Fruit fly (Drosophila melanogaster) whole organism, prepupa: Measurements from ENCODE around the gene Ptpmeg.

ENCODE experiments used
- Blimp-1 ChIP-seq: fragments of 200-800 bp; sonication (Bioruptor generic); optimal IDR thresholded peaks from 3 replicates; lab custom pipeline; 2017; ENCODE audit warnings: missing biosample characterization, missing genetic modification characterization, mild to moderate bottlenecking, moderate library complexity, missing genetic modification reagents
- CG11294 ChIP-seq: fragments of 200-800 bp; sonication (Bioruptor generic); IDR thresholded peaks from 2 replicates; pipeline ENCODE4 v1.3.6; 2022; ENCODE audit warnings: missing biosample characterization, missing genetic modification characterization
- CG11762 ChIP-seq: fragments of 200-800 bp; sonication (Bioruptor generic); optimal IDR thresholded peaks from 3 replicates; lab custom pipeline; 2016; ENCODE audit warnings: missing biosample characterization, missing genetic modification characterization; ENCODE audit not compliant: insufficient read depth
- CG15336 ChIP-seq: fragments of 200-800 bp; sonication (Bioruptor generic); IDR thresholded peaks from 2 replicates; pipeline ENCODE4 v1.3.6; 2022; ENCODE audit warnings: missing biosample characterization, missing genetic modification characterization
- CG1621 ChIP-seq: fragments of 200-800 bp; sonication (Bioruptor generic); optimal IDR thresholded peaks from 3 replicates; lab custom pipeline; 2018; ENCODE audit warnings: missing biosample characterization, mild to moderate bottlenecking, missing genetic modification characterization
- CG16779 ChIP-seq: fragments of 200-800 bp; sonication (Bioruptor generic); optimal IDR thresholded peaks from 3 replicates; lab custom pipeline; 2017; ENCODE audit warnings: missing biosample characterization, mild to moderate bottlenecking, missing genetic modification characterization
- CG31627 ChIP-seq: fragments of 200-800 bp; sonication (Bioruptor generic); optimal IDR thresholded peaks from 3 replicates; lab custom pipeline; 2016; ENCODE audit warnings: missing biosample characterization, missing genetic modification characterization
- CG32006 ChIP-seq: fragments of 200-800 bp; sonication (Bioruptor generic); optimal IDR thresholded peaks from 3 replicates; lab custom pipeline; 2017; ENCODE audit warnings: missing biosample characterization, mild to moderate bottlenecking, missing genetic modification characterization
- CG34406 ChIP-seq: fragments of 200-800 bp; sonication (Bioruptor generic); optimal IDR thresholded peaks from 3 replicates; lab custom pipeline; 2016; ENCODE audit warnings: missing biosample characterization, missing genetic modification characterization
- CG4318 ChIP-seq: fragments of 200-800 bp; sonication (Bioruptor generic); optimal IDR thresholded peaks from 3 replicates; lab custom pipeline; 2017; ENCODE audit warnings: missing biosample characterization, mild to moderate bottlenecking, missing genetic modification characterization
- CG6163 ChIP-seq: fragments of 200-800 bp; sonication (Bioruptor generic); IDR thresholded peaks from 3 replicates; pipeline ENCODE4 v1.3.6; 2022; ENCODE audit warnings: missing biosample characterization, missing genetic modification characterization
- CG6276 ChIP-seq: fragments of 200-800 bp; sonication (Bioruptor generic); optimal IDR thresholded peaks from 2 replicates; lab custom pipeline; 2017; ENCODE audit warnings: missing biosample characterization, mild to moderate bottlenecking, missing genetic modification characterization
- CG6792 ChIP-seq: fragments of 200-800 bp; sonication (Bioruptor generic); optimal IDR thresholded peaks from 3 replicates; lab custom pipeline; 2016; ENCODE audit warnings: missing biosample characterization, missing genetic modification characterization
- CG6808 ChIP-seq: fragments of 200-800 bp; sonication (Bioruptor generic); optimal IDR thresholded peaks from 3 replicates; lab custom pipeline; 2017; ENCODE audit warnings: missing biosample characterization, missing genetic modification characterization, mild to moderate bottlenecking, moderate library complexity, missing genetic modification reagents
- CG6854 ChIP-seq: fragments of 200-800 bp; sonication (Bioruptor generic); optimal IDR thresholded peaks from 2 replicates; lab custom pipeline; 2017; ENCODE audit warnings: missing biosample characterization, mild to moderate bottlenecking, missing genetic modification characterization
- CG7368 ChIP-seq: fragments of 200-800 bp; sonication (Bioruptor generic); optimal IDR thresholded peaks from 3 replicates; lab custom pipeline; 2016; ENCODE audit warnings: missing biosample characterization, missing genetic modification characterization
- CG8119 ChIP-seq: fragments of 200-800 bp; sonication (Bioruptor generic); IDR thresholded peaks from 3 replicates; pipeline ENCODE4 v1.3.6; 2022; ENCODE audit warnings: missing biosample characterization, missing genetic modification characterization
- CG8319 ChIP-seq: fragments of 200-800 bp; sonication (Bioruptor generic); optimal IDR thresholded peaks from 3 replicates; lab custom pipeline; 2016; ENCODE audit warnings: missing biosample characterization, missing genetic modification characterization
- CG8632 ChIP-seq: fragments of 200-800 bp; sonication (Bioruptor generic); optimal IDR thresholded peaks from 3 replicates; lab custom pipeline; 2016; ENCODE audit warnings: missing biosample characterization, missing genetic modification characterization
- CG9139 ChIP-seq: fragments of 200-800 bp; sonication (Bioruptor generic); optimal IDR thresholded peaks from 3 replicates; lab custom pipeline; 2017; ENCODE audit warnings: missing biosample characterization, mild to moderate bottlenecking, missing genetic modification characterization
- Eip75B ChIP-seq: fragments of 200-800 bp; sonication (Bioruptor generic); optimal IDR thresholded peaks from 3 replicates; lab custom pipeline; 2016; ENCODE audit warnings: missing biosample characterization, missing genetic modification characterization
- Eip78C ChIP-seq: fragments of 200-800 bp; sonication (Bioruptor generic); peaks from one replicate; lab custom pipeline; 2016; ENCODE audit warnings: missing biosample characterization, missing genetic modification characterization
- Ets21C ChIP-seq: fragments of 200-800 bp; sonication (Bioruptor generic); optimal IDR thresholded peaks from 3 replicates; lab custom pipeline; 2016; ENCODE audit warnings: missing biosample characterization, missing genetic modification characterization
- Hr38 ChIP-seq: sonication (Bioruptor generic); optimal IDR thresholded peaks from 2 replicates; lab custom pipeline; 2016; ENCODE audit warnings: missing biosample characterization, missing genetic modification characterization
- Hr39 ChIP-seq: fragments of 200-800 bp; sonication (Bioruptor generic); optimal IDR thresholded peaks from 2 replicates; lab custom pipeline; 2016; ENCODE audit warnings: missing biosample characterization, missing genetic modification characterization
- Hr4 ChIP-seq: fragments of 200-800 bp; sonication (Bioruptor generic); optimal IDR thresholded peaks from 3 replicates; lab custom pipeline; 2016; ENCODE audit warnings: missing biosample characterization, missing genetic modification characterization
- Lpt ChIP-seq: fragments of 200-800 bp; sonication (Bioruptor generic); optimal IDR thresholded peaks from 3 replicates; lab custom pipeline; 2016; ENCODE audit warnings: missing biosample characterization, missing genetic modification characterization
- Met ChIP-seq: fragments of 200-800 bp; sonication (Bioruptor generic); optimal IDR thresholded peaks from 3 replicates; lab custom pipeline; 2016; ENCODE audit warnings: missing biosample characterization, missing genetic modification characterization
- OdsH ChIP-seq: fragments of 200-800 bp; sonication (Bioruptor generic); optimal IDR thresholded peaks from 3 replicates; lab custom pipeline; 2016; ENCODE audit warnings: missing biosample characterization, missing genetic modification characterization
- Smox ChIP-seq: fragments of 200-800 bp; sonication (Bioruptor generic); optimal IDR thresholded peaks from 3 replicates; lab custom pipeline; 2016; ENCODE audit warnings: missing biosample characterization, missing genetic modification characterization
- Sox102F ChIP-seq: fragments of 200-800 bp; sonication (Bioruptor generic); optimal IDR thresholded peaks from 2 replicates; lab custom pipeline; 2016; ENCODE audit warnings: missing biosample characterization, mild to moderate bottlenecking, missing genetic modification characterization
- Sox14 ChIP-seq: fragments of 200-800 bp; sonication (Bioruptor generic); optimal IDR thresholded peaks from 3 replicates; lab custom pipeline; 2016; ENCODE audit warnings: missing biosample characterization, missing genetic modification characterization
- Sox15 ChIP-seq: fragments of 200-800 bp; sonication (Bioruptor generic); optimal IDR thresholded peaks from 3 replicates; lab custom pipeline; 2016; ENCODE audit warnings: missing biosample characterization, missing genetic modification characterization
- achi ChIP-seq: fragments of 200-800 bp; sonication (Bioruptor generic); optimal IDR thresholded peaks from 3 replicates; lab custom pipeline; 2016; ENCODE audit warnings: missing biosample characterization, missing genetic modification characterization
- acj6 ChIP-seq: fragments of 200-800 bp; sonication (Bioruptor generic); optimal IDR thresholded peaks from 3 replicates; lab custom pipeline; 2016; ENCODE audit warnings: missing biosample characterization, missing genetic modification characterization
- cyc ChIP-seq: fragments of 200-800 bp; sonication (Bioruptor generic); optimal IDR thresholded peaks from 3 replicates; lab custom pipeline; 2016; ENCODE audit warnings: missing biosample characterization, missing genetic modification characterization
- dac ChIP-seq: fragments of 200-800 bp; sonication (Bioruptor generic); optimal IDR thresholded peaks from 2 replicates; lab custom pipeline; 2017; ENCODE audit warnings: missing biosample characterization, mild to moderate bottlenecking, missing genetic modification characterization
- dsx ChIP-seq: fragments of 200-800 bp; optimal IDR thresholded peaks from 3 replicates; lab custom pipeline; 2019; ENCODE audit warnings: missing biosample characterization, mild to moderate bottlenecking, missing genetic modification characterization, moderate library complexity; ENCODE audit not compliant: poor library complexity, severe bottlenecking
- eg ChIP-seq: fragments of 200-800 bp; sonication (Bioruptor generic); IDR thresholded peaks from 3 replicates; pipeline ENCODE4 v1.3.6; 2022; ENCODE audit warnings: missing biosample characterization, missing genetic modification characterization
- esn ChIP-seq: fragments of 200-800 bp; sonication (Bioruptor generic); optimal IDR thresholded peaks from 2 replicates; lab custom pipeline; 2016; ENCODE audit warnings: missing biosample characterization, mild to moderate bottlenecking, missing genetic modification characterization, moderate library complexity
- fd85E ChIP-seq: fragments of 200-800 bp; sonication (Bioruptor generic); optimal IDR thresholded peaks from 3 replicates; lab custom pipeline; 2016; ENCODE audit warnings: missing biosample characterization, missing genetic modification characterization
- fkh ChIP-seq: fragments of 200-800 bp; sonication (Bioruptor generic); optimal IDR thresholded peaks from 3 replicates; lab custom pipeline; 2017; ENCODE audit warnings: missing biosample characterization, mild to moderate bottlenecking, missing genetic modification characterization, moderate library complexity
- lz ChIP-seq: fragments of 200-800 bp; sonication (Bioruptor generic); optimal IDR thresholded peaks from 3 replicates; lab custom pipeline; 2016; ENCODE audit warnings: missing biosample characterization, missing genetic modification characterization
- net ChIP-seq: fragments of 200-800 bp; sonication (Bioruptor generic); optimal IDR thresholded peaks from 3 replicates; lab custom pipeline; 2016; ENCODE audit warnings: missing biosample characterization, missing genetic modification characterization
- pdm3 ChIP-seq: fragments of 200-800 bp; sonication (Bioruptor generic); optimal IDR thresholded peaks from 3 replicates; lab custom pipeline; 2016; ENCODE audit warnings: missing biosample characterization, missing genetic modification characterization
- salr ChIP-seq, 2 experiments: fragments of 200-800 bp; sonication (Bioruptor generic); optimal IDR thresholded peaks; 3 replicates each; lab custom pipeline; 2016 to 2018; ENCODE audit warnings: missing biosample characterization in 2 of 2, missing genetic modification characterization in 2 of 2, mild to moderate bottlenecking in 1 of 2
- spab ChIP-seq: fragments of 200-800 bp; sonication (Bioruptor generic); optimal IDR thresholded peaks from 2 replicates; lab custom pipeline; 2017; ENCODE audit warnings: missing biosample characterization, mild to moderate bottlenecking, missing genetic modification characterization, missing genetic modification reagents
- ss ChIP-seq, 2 experiments: fragments of 200-800 bp; sonication (Bioruptor generic); optimal IDR thresholded peaks; 2 replicates in 1 of 2; 3 replicates in 1 of 2; lab custom pipeline; 2017 to 2018; ENCODE audit warnings: mild to moderate bottlenecking in 2 of 2, missing biosample characterization in 2 of 2, missing genetic modification characterization in 2 of 2, moderate library complexity in 1 of 2
- svp ChIP-seq: fragments of 200-800 bp; sonication (Bioruptor generic); peaks from one replicate; lab custom pipeline; 2016; ENCODE audit warnings: missing biosample characterization, missing genetic modification characterization
- topi ChIP-seq: fragments of 200-800 bp; sonication (Bioruptor generic); optimal IDR thresholded peaks from 3 replicates; lab custom pipeline; 2016; ENCODE audit warnings: missing biosample characterization, missing genetic modification characterization
- vri ChIP-seq: fragments of 200-800 bp; sonication (Bioruptor generic); optimal IDR thresholded peaks from 3 replicates; lab custom pipeline; 2016; ENCODE audit warnings: missing biosample characterization, mild to moderate bottlenecking, missing genetic modification characterization

Gene Ptpmeg

dm6 chr3L:319145-320009 is 8.5 kb upstream of the Ptpmeg start, which contains the start of gene fwd:
TSS of gene fwd (minus strand) at chr3L:319884.
- peak; percentile 62 for TF ChIP-seq CG6854 (GFP tag; lab: Kevin White, UChicago)
- no peak for TF ChIP-seq cyc (GFP tag; lab: Kevin White, UChicago)
- TF ChIP-seq Met (GFP tag; lab: Kevin White, UChicago) = no peak
- TF ChIP-seq fkh = peak; percentile 80
- no peak for TF ChIP-seq CG8119 (GFP tag; lab: Robert Waterston, UW)
- peak; percentile 19 for TF ChIP-seq Lpt (GFP tag; lab: Kevin White, UChicago)
- no peak for TF ChIP-seq CG11762 (GFP tag; lab: Kevin White, UChicago)
- TF ChIP-seq CG34406 = no peak
- no peak for TF ChIP-seq Hr4
- TF ChIP-seq pdm3 (GFP tag; lab: Kevin White, UChicago) = no peak
- peak; percentile 83 for TF ChIP-seq svp (GFP tag; lab: Kevin White, UChicago)
- no peak for TF ChIP-seq CG16779
- TF ChIP-seq net = no peak
- no peak for TF ChIP-seq CG6792 (GFP tag; lab: Kevin White, UChicago)
- TF ChIP-seq CG32006 (GFP tag; lab: Kevin White, UChicago) = no peak
- no peak for TF ChIP-seq eg
- peak; percentile 46 for TF ChIP-seq Eip78C (GFP tag; lab: Kevin White, UChicago)
- peak; percentile 36 for TF ChIP-seq CG9139
- TF ChIP-seq CG6808 (GFP tag; lab: Kevin White, UChicago) = peak; percentile 44
- TF ChIP-seq Hr39 (GFP tag; lab: Kevin White, UChicago) = no peak
- TF ChIP-seq Sox14 (GFP tag; lab: Kevin White, UChicago) = peak; percentile 61
- TF ChIP-seq CG1621 (tag; lab: Kevin White, UChicago) = peak; percentile 20
- TF ChIP-seq CG6163 = peak; percentile 30; the same call in 1 of the 3 replicates
- TF ChIP-seq Sox15 = no peak
- no peak for TF ChIP-seq lz (GFP tag; lab: Kevin White, UChicago)
- TF ChIP-seq Ets21C = no peak
- no peak for TF ChIP-seq salr (GFP tag; optimal IDR thresholded peaks at IDR 0.05; lab: Kevin White, UChicago)
- TF ChIP-seq spab (GFP tag; lab: Kevin White, UChicago) = no peak
- TF ChIP-seq CG4318 (GFP tag; lab: Kevin White, UChicago) = no peak
- TF ChIP-seq achi = no peak
- TF ChIP-seq OdsH (GFP tag; lab: Kevin White, UChicago) = no peak
- no peak for TF ChIP-seq Blimp-1 (GFP tag; lab: Kevin White, UChicago)
- TF ChIP-seq vri = no peak
- no peak for TF ChIP-seq Hr38
- TF ChIP-seq CG11294 = no peak
- TF ChIP-seq Eip75B (GFP tag; lab: Kevin White, UChicago) = no peak
- no peak for TF ChIP-seq CG8319 (GFP tag; lab: Kevin White, UChicago)
- no peak for TF ChIP-seq dac
- no peak for TF ChIP-seq CG6276 (GFP tag; lab: Kevin White, UChicago)
- no peak for TF ChIP-seq fd85E (GFP tag; lab: Kevin White, UChicago)
- no peak for TF ChIP-seq Sox102F (GFP tag; lab: Kevin White, UChicago)
- TF ChIP-seq acj6 (GFP tag; lab: Kevin White, UChicago) = no peak
- TF ChIP-seq CG15336 (GFP tag; lab: Robert Waterston, UW) = 0 out of 2 replicates have a peak, but pooled peaks have one; percentile 6
- no peak for TF ChIP-seq esn (GFP tag; lab: Kevin White, UChicago)
- TF ChIP-seq topi = no peak
- TF ChIP-seq CG7368 (GFP tag; lab: Kevin White, UChicago) = no peak
- TF ChIP-seq CG8632 (GFP tag; lab: Kevin White, UChicago) = no peak
- no peak for TF ChIP-seq Smox (GFP tag; lab: Kevin White, UChicago)
- TF ChIP-seq dsx = peak; percentile 14
- TF ChIP-seq CG31627 (GFP tag; lab: Kevin White, UChicago) = no peak
- TF ChIP-seq ss (GFP tag; optimal IDR thresholded peaks at IDR 0.05; lab: Kevin White, UChicago) = peak; percentile 66 to 73
